Fruit fly (Drosophila melanogaster): ENCODE measurements around the gene Ir67b.

dm6 chr3L:10386601-10387000, 45.2 kb downstream of the Ir67b start:
- TF ChIP-seq CG8319 (GFP tag; optimal IDR thresholded peaks at IDR 0.05) (no peak), salr (GFP tag; optimal IDR thresholded peaks at IDR 0.05) (no peak), Hr4 (GFP tag; optimal IDR thresholded peaks at IDR 0.05) (no peak), CG1621 (tag; optimal IDR thresholded peaks at IDR 0.05) (no peak), Hr39 (GFP tag; optimal IDR thresholded peaks at IDR 0.05) (no peak), CG6854 (GFP tag; optimal IDR thresholded peaks at IDR 0.05) (no peak), fkh (GFP tag; optimal IDR thresholded peaks at IDR 0.05) (no peak), Gug (GFP tag; IDR thresholded peaks at IDR 0.05) (no peak)

Data from whole organism, prepupa.